Fruit fly (Drosophila melanogaster) whole organism, embryonic: ENCODE data around the gene waw.
A peak's percentile ranks its signal among the peaks of the same experiment; 100 is the strongest.

Experiments
- Blimp-1 ChIP-seq: fragments of 200-800 bp; sonication (Bioruptor generic); optimal IDR thresholded peaks from 3 replicates; lab custom pipeline; 2018; ENCODE audit warnings: missing biosample characterization, missing genetic modification characterization, mild to moderate bottlenecking, moderate library complexity, missing genetic modification reagents
- CG17912 ChIP-seq: fragments of 200-800 bp; sonication (Bioruptor generic); optimal IDR thresholded peaks from 2 replicates; lab custom pipeline; 2018; ENCODE audit warnings: missing biosample characterization, mild to moderate bottlenecking, missing genetic modification characterization
- CG3163 ChIP-seq: fragments of 200-800 bp; sonication (Bioruptor generic); optimal IDR thresholded peaks from 3 replicates; lab custom pipeline; 2016; ENCODE audit warnings: missing biosample characterization, missing genetic modification characterization
- CG33557 ChIP-seq: fragments of 200-800 bp; sonication (Bioruptor generic); optimal IDR thresholded peaks from 2 replicates; lab custom pipeline; 2019; ENCODE audit warnings: missing biosample characterization, mild to moderate bottlenecking, missing genetic modification characterization, moderate library complexity
- CG4707 ChIP-seq: fragments of 200-800 bp; sonication (Bioruptor generic); optimal IDR thresholded peaks from 2 replicates; lab custom pipeline; 2018; ENCODE audit warnings: missing biosample characterization, mild to moderate bottlenecking, missing genetic modification characterization, moderate library complexity
- CG4854 ChIP-seq: fragments of 200-800 bp; sonication (Bioruptor generic); optimal IDR thresholded peaks from 2 replicates; lab custom pipeline; 2016; ENCODE audit warnings: missing biosample characterization, missing genetic modification characterization, inconsistent platforms
- Fer3 ChIP-seq: fragments of 200-800 bp; sonication (Bioruptor generic); optimal IDR thresholded peaks from 2 replicates; lab custom pipeline; 2018; ENCODE audit warnings: missing biosample characterization, mild to moderate bottlenecking, missing genetic modification characterization, moderate library complexity
- Sox100B ChIP-seq: fragments of 200-800 bp; sonication (Bioruptor generic); optimal IDR thresholded peaks from 3 replicates; lab custom pipeline; 2018; ENCODE audit warnings: missing biosample characterization, mild to moderate bottlenecking, missing genetic modification characterization
- Usf ChIP-seq: fragments of 200-800 bp; sonication (Bioruptor generic); optimal IDR thresholded peaks from 2 replicates; lab custom pipeline; 2017; ENCODE audit warnings: missing genotype, missing biosample characterization, missing genetic modification characterization
- esg ChIP-seq: fragments of 200-800 bp; sonication (Bioruptor generic); conservative IDR thresholded peaks from 2 replicates; pipeline ENCODE4 v1.3.6; 2022; ENCODE audit warnings: missing biosample characterization, missing genetic modification characterization
- wdn ChIP-seq: fragments of 200-800 bp; sonication (Bioruptor generic); IDR thresholded peaks from 2 replicates; pipeline ENCODE4 v1.3.6; 2022; ENCODE audit warnings: missing biosample characterization, missing genetic modification characterization
- zfh2 ChIP-seq: fragments of 200-800 bp; sonication (Bioruptor generic); optimal IDR thresholded peaks from 2 replicates; lab custom pipeline; 2016; ENCODE audit warnings: missing biosample characterization, missing genetic modification characterization

- TF ChIP-seq CG4854 (GFP tag; lab: Kevin White, UChicago), result no peak
- TF ChIP-seq esg, result no peak
- no peak for TF ChIP-seq Sox100B
- TF ChIP-seq wdn (GFP tag; lab: Robert Waterston, UW), result no peak
- TF ChIP-seq CG4707 (GFP tag; lab: Kevin White, UChicago), result peak; percentile 2
- no peak for TF ChIP-seq CG3163
- no peak for TF ChIP-seq CG33557 (GFP tag; lab: Kevin White, UChicago)
- peak; percentile 6 for TF ChIP-seq Usf
- TF ChIP-seq Blimp-1 (GFP tag; lab: Kevin White, UChicago), result no peak
- peak; percentile 33 for TF ChIP-seq Fer3 (tag; lab: Kevin White, UChicago)
- TF ChIP-seq CG17912 (GFP tag; lab: Kevin White, UChicago), result peak; percentile 10
- TF ChIP-seq zfh2 (GFP tag; lab: Kevin White, UChicago), result peak; percentile 44
Observed at dm6 chrX:21345036-21345500, 17.8 kb upstream of the waw start, which contains the start of gene dod.
